Worm (Caenorhabditis elegans) whole organism, L1 larva: ENCODE data around the gene F26F2.5.

ENCODE experiments used
- C04F5.9 ChIP-seq: sonication (generic microtip); optimal IDR thresholded peaks from 2 replicates; lab custom pipeline; 2016; ENCODE audit warnings: missing genetic modification characterization, missing compliant biosample characterization
- F16B12.6 ChIP-seq: fragments of 150-350 bp; optimal IDR thresholded peaks from 2 replicates; lab custom pipeline; 2014; ENCODE audit warnings: missing biosample characterization, missing genetic modification characterization
- Y116A8C.19 ChIP-seq: sonication (generic microtip); optimal IDR thresholded peaks from 2 replicates; lab custom pipeline; 2016; ENCODE audit warnings: missing compliant biosample characterization, missing genetic modification characterization, borderline replicate concordance
- ceh-63 ChIP-seq: fragments of 200-800 bp; sonication (Bioruptor generic); optimal IDR thresholded peaks from 2 replicates; lab custom pipeline; 2018; ENCODE audit warnings: mild to moderate bottlenecking, missing genetic modification characterization, missing compliant biosample characterization
- ceh-82 ChIP-seq, 3 experiments: fragments of 150-350 bp in 1 of 3; sonication (generic microtip) in 2 of 3; optimal IDR thresholded peaks; 2 replicates each; lab custom pipeline; 2014 to 2017; ENCODE audit warnings: missing biosample characterization in 3 of 3, missing genetic modification characterization in 3 of 3
- ces-1 ChIP-seq: fragments of 150-350 bp; optimal IDR thresholded peaks from 2 replicates; lab custom pipeline; 2014; ENCODE audit warnings: missing biosample characterization, missing genetic modification reagents, missing genetic modification characterization
- dpl-1 ChIP-seq, 3 experiments: fragments of 150-350 bp in 2 of 3; sonication (generic microtip) in 1 of 3; optimal IDR thresholded peaks; 2 replicates each; lab custom pipeline; 2014 to 2017; ENCODE audit warnings: missing biosample characterization in 3 of 3, missing genetic modification characterization in 3 of 3, missing genetic modification reagents in 3 of 3
- efl-1 ChIP-seq, 4 experiments: fragments of 150-350 bp; optimal IDR thresholded peaks in 3 of 4; peaks in 1 of 4; 1 replicate in 1 of 4; 2 replicates in 3 of 4; lab custom pipeline; 2014; ENCODE audit warnings: missing biosample characterization in 2 of 4, missing genetic modification characterization in 2 of 4, missing genetic modification reagents in 2 of 4
- egl-13 ChIP-seq: sonication (generic microtip); optimal IDR thresholded peaks from 2 replicates; lab custom pipeline; 2016; ENCODE audit warnings: missing genotype, missing genetic modification reagents, missing genetic modification characterization, missing compliant biosample characterization
- egl-27 ChIP-seq, 2 experiments: fragments of 150-350 bp in 1 of 2; sonication (generic microtip); optimal IDR thresholded peaks; 3 replicates each; lab custom pipeline; 2017 to 2018; ENCODE audit warnings: missing biosample characterization in 2 of 2, missing genetic modification characterization in 2 of 2, missing genetic modification reagents in 2 of 2
- elt-2 ChIP-seq: sonication (generic microtip); optimal IDR thresholded peaks from 2 replicates; lab custom pipeline; 2016; ENCODE audit warnings: missing genetic modification characterization, mild to moderate bottlenecking, inconsistent platforms, missing compliant biosample characterization, missing genetic modification reagents
- ets-5 ChIP-seq: fragments of 200-800 bp; sonication (Bioruptor generic); IDR thresholded peaks from 2 replicates; pipeline ENCODE4 v1.3.6; 2022; ENCODE audit warnings: missing genetic modification characterization, missing compliant biosample characterization
- fkh-10 ChIP-seq: sonication (generic microtip); optimal IDR thresholded peaks from 2 replicates; lab custom pipeline; 2017; ENCODE audit warnings: missing biosample characterization, missing genetic modification reagents, missing genetic modification characterization
- fkh-4 ChIP-seq: sonication (generic microtip); optimal IDR thresholded peaks from 2 replicates; lab custom pipeline; 2016; ENCODE audit warnings: missing compliant biosample characterization, missing genetic modification characterization, borderline replicate concordance
- fkh-8 ChIP-seq: sonication (generic microtip); optimal IDR thresholded peaks from 2 replicates; lab custom pipeline; 2016; ENCODE audit warnings: mild to moderate bottlenecking, missing genetic modification characterization, missing compliant biosample characterization
- grh-1 ChIP-seq: fragments of 200-800 bp; sonication (Bioruptor generic); IDR thresholded peaks from 2 replicates; pipeline ENCODE4 v1.3.6; 2022; ENCODE audit warnings: missing genetic modification reagents, missing genetic modification characterization, missing compliant biosample characterization
- hpl-2 ChIP-seq: fragments of 150-350 bp; optimal IDR thresholded peaks from 2 replicates; lab custom pipeline; 2014; ENCODE audit warnings: missing biosample characterization, missing genetic modification reagents, missing genetic modification characterization
- irx-1 ChIP-seq: sonication (generic microtip); optimal IDR thresholded peaks from 2 replicates; lab custom pipeline; 2016; ENCODE audit warnings: missing genetic modification characterization, missing compliant biosample characterization
- isw-1 ChIP-seq: fragments of 200-800 bp; sonication (Bioruptor generic); IDR thresholded peaks from 2 replicates; pipeline ENCODE4 v1.3.6; 2022; ENCODE audit warnings: missing genetic modification characterization, missing compliant biosample characterization
- jun-1 ChIP-seq: fragments of 150-350 bp; optimal IDR thresholded peaks from 2 replicates; lab custom pipeline; 2014; ENCODE audit warnings: missing biosample characterization, missing genetic modification reagents, missing genetic modification characterization
- lin-15B ChIP-seq: fragments of 150-350 bp; sonication (generic microtip); optimal IDR thresholded peaks from 3 replicates; lab custom pipeline; 2014; ENCODE audit warnings: missing biosample characterization, missing genetic modification characterization
- lin-35 ChIP-seq, 2 experiments: fragments of 150-350 bp; optimal IDR thresholded peaks; 2 replicates each; lab custom pipeline; 2014; ENCODE audit warnings: missing biosample characterization in 2 of 2, missing genetic modification characterization in 2 of 2, missing genetic modification reagents in 2 of 2
- lsy-2 ChIP-seq, 2 experiments: fragments of 150-350 bp; optimal IDR thresholded peaks; 2 replicates each; lab custom pipeline; 2014; ENCODE audit warnings: missing biosample characterization in 2 of 2, missing genetic modification characterization in 2 of 2
- mdl-1 ChIP-seq, 2 experiments: fragments of 150-350 bp; optimal IDR thresholded peaks; 2 replicates each; lab custom pipeline; 2014 to 2017; ENCODE audit warnings: missing biosample characterization in 2 of 2, missing genetic modification characterization in 2 of 2, inconsistent platforms in 1 of 2
- mef-2 ChIP-seq: fragments of 150-350 bp; optimal IDR thresholded peaks from 2 replicates; lab custom pipeline; 2014; ENCODE audit warnings: missing biosample characterization, missing genetic modification characterization
- nhr-12 ChIP-seq: sonication (generic microtip); optimal IDR thresholded peaks from 2 replicates; lab custom pipeline; 2017; ENCODE audit warnings: missing biosample characterization, missing genetic modification characterization
- nhr-28 ChIP-seq: fragments of 150-350 bp; optimal IDR thresholded peaks from 2 replicates; lab custom pipeline; 2014; ENCODE audit warnings: missing biosample characterization, missing genetic modification characterization
- nhr-71 ChIP-seq: sonication (generic microtip); optimal IDR thresholded peaks from 2 replicates; lab custom pipeline; 2016; ENCODE audit warnings: mild to moderate bottlenecking, missing genetic modification characterization, moderate library complexity, missing compliant biosample characterization
- nhr-85 ChIP-seq: sonication (generic microtip); peaks from one replicate; lab custom pipeline; 2016; ENCODE audit warnings: missing genetic modification characterization, inconsistent platforms, missing compliant biosample characterization
- nhr-90 ChIP-seq: sonication (generic microtip); optimal IDR thresholded peaks from 2 replicates; lab custom pipeline; 2016; ENCODE audit warnings: mild to moderate bottlenecking, missing genetic modification characterization, missing compliant biosample characterization; ENCODE audit not compliant: poor library complexity
- pax-3 ChIP-seq: fragments of 200-800 bp; sonication (Bioruptor generic); optimal IDR thresholded peaks from 2 replicates; lab custom pipeline; 2018; ENCODE audit warnings: mild to moderate bottlenecking, missing genetic modification characterization, moderate library complexity, missing compliant biosample characterization
- rnt-1 ChIP-seq: sonication (generic microtip); optimal IDR thresholded peaks from 2 replicates; lab custom pipeline; 2016; ENCODE audit warnings: mild to moderate bottlenecking, missing genetic modification characterization, moderate library complexity, missing compliant biosample characterization
- snu-23 ChIP-seq: sonication (generic microtip); optimal IDR thresholded peaks from 2 replicates; lab custom pipeline; 2016; ENCODE audit warnings: missing genetic modification characterization, missing compliant biosample characterization
- sox-4 ChIP-seq: sonication (generic microtip); optimal IDR thresholded peaks from 2 replicates; lab custom pipeline; 2016; ENCODE audit warnings: missing genetic modification characterization, missing compliant biosample characterization
- sptf-1 ChIP-seq: fragments of 150-350 bp; optimal IDR thresholded peaks from 2 replicates; lab custom pipeline; 2014; ENCODE audit warnings: missing biosample characterization, missing genetic modification characterization
- sup-37 ChIP-seq: fragments of 200-800 bp; sonication (Bioruptor generic); optimal IDR thresholded peaks from 2 replicates; lab custom pipeline; 2018; ENCODE audit warnings: mild to moderate bottlenecking, missing genetic modification characterization, missing compliant biosample characterization
- unc-30 ChIP-seq: sonication (generic microtip); optimal IDR thresholded peaks from 2 replicates; lab custom pipeline; 2017; ENCODE audit warnings: missing biosample characterization, missing genetic modification characterization
- unc-98 ChIP-seq: fragments of 200-800 bp; sonication (Bioruptor generic); IDR thresholded peaks from 2 replicates; pipeline ENCODE4 v1.3.6; 2022; ENCODE audit warnings: missing genetic modification characterization, missing compliant biosample characterization
- vab-15 ChIP-seq: sonication (generic microtip); optimal IDR thresholded peaks from 2 replicates; lab custom pipeline; 2017; ENCODE audit warnings: missing genotype, mild to moderate bottlenecking, missing genetic modification characterization, missing compliant biosample characterization
- zag-1 ChIP-seq: fragments of 150-350 bp; optimal IDR thresholded peaks from 2 replicates; lab custom pipeline; 2014; ENCODE audit warnings: missing biosample characterization, missing genetic modification characterization

The F26F2.5 gene

ce11 chrV:20594746-20595145, 21.3 kb downstream of the F26F2.5 start, which contains the start of gene F26F2.10:
Gene F26F2.10 (minus strand): TSS chrV:20594846.
- TF ChIP-seq nhr-28 (tag; lab: Kevin White, UChicago) (no peak), egl-27 (tag; optimal IDR thresholded peaks at IDR 0.05; lab: Kevin White, UChicago) (no peak), lsy-2 (tag; optimal IDR thresholded peaks at IDR 0.05; lab: Kevin White, UChicago) (no peak), nhr-90 (tag; lab: Kevin White, UChicago) (no peak), nhr-85 (tag; lab: Kevin White, UChicago) (no peak), snu-23 (GFP tag; lab: Kevin White, UChicago) (no peak), fkh-10 (no peak), vab-15 (tag; lab: Kevin White, UChicago) (no peak), mef-2 (tag; lab: Kevin White, UChicago) (no peak), irx-1 (no peak)

ce11 chrV:20595653-20596052, 22.2 kb downstream of the F26F2.5 start, which contains the start of gene F26F2.11:
Gene F26F2.11 (minus strand): TSS chrV:20595753.
- TF ChIP-seq fkh-10 (no peak), lin-15B (tag; lab: Kevin White, UChicago) (no peak), unc-98 (GFP tag; lab: Robert Waterston, UW) (no peak), Y116A8C.19 (tag; lab: Kevin White, UChicago) (no peak), efl-1 (optimal IDR thresholded peaks at IDR 0.05; lab: Kevin White, UChicago) (no peak), efl-1 (GFP tag; optimal IDR thresholded peaks at IDR 0.05 in 1 of 2; lab: Kevin White, UChicago) (no peak), jun-1 (tag; lab: Kevin White, UChicago) (no peak), sox-4 (no peak), hpl-2 (no peak), elt-2 (tag; lab: Kevin White, UChicago) (no peak), zag-1 (tag; lab: Kevin White, UChicago) (no peak), sup-37 (GFP tag; lab: Kevin White, UChicago) (no peak), nhr-12 (tag; lab: Kevin White, UChicago) (no peak), grh-1 (GFP tag; lab: Robert Waterston, UW) (no peak), dpl-1 (GFP tag; optimal IDR thresholded peaks at IDR 0.05; lab: Kevin White, UChicago) (no peak), rnt-1 (tag; lab: Kevin White, UChicago) (no peak), unc-30 (no peak), ces-1 (GFP tag; lab: Kevin White, UChicago) (no peak)
- TF ChIP-seq, all 84 proteins: peak for 0

- TF ChIP-seq lin-35 (GFP tag; optimal IDR thresholded peaks at IDR 0.05; lab: Kevin White, UChicago), result no peak
- no peak for TF ChIP-seq nhr-85 (tag; lab: Kevin White, UChicago)
- TF ChIP-seq Y116A8C.19 (tag; lab: Kevin White, UChicago), result no peak
- no peak for TF ChIP-seq pax-3 (tag; lab: Kevin White, UChicago)
- no peak for TF ChIP-seq nhr-71
- no peak for TF ChIP-seq fkh-4
- TF ChIP-seq ets-5 (GFP tag; lab: Robert Waterston, UW), result no peak
- TF ChIP-seq ceh-63 (GFP tag; lab: Kevin White, UChicago), result no peak
- TF ChIP-seq fkh-8 (tag; lab: Kevin White, UChicago), result no peak
- TF ChIP-seq sptf-1 (tag; lab: Kevin White, UChicago), result no peak
- no peak for TF ChIP-seq isw-1 (GFP tag; lab: Robert Waterston, UW)
- TF ChIP-seq egl-13 (tag; lab: Kevin White, UChicago), result no peak
- TF ChIP-seq C04F5.9 (tag; lab: Kevin White, UChicago), result no peak
- TF ChIP-seq ceh-82 (tag; optimal IDR thresholded peaks at IDR 0.05; lab: Kevin White, UChicago), result no peak
- TF ChIP-seq jun-1 (tag; lab: Kevin White, UChicago), result no peak
- no peak for TF ChIP-seq mef-2 (tag; lab: Kevin White, UChicago)
- TF ChIP-seq nhr-28 (tag; lab: Kevin White, UChicago), result no peak
- no peak for TF ChIP-seq F16B12.6 (tag; lab: Kevin White, UChicago)
- TF ChIP-seq mdl-1 (tag; optimal IDR thresholded peaks at IDR 0.05; lab: Kevin White, UChicago), result no peak
- no peak for TF ChIP-seq fkh-10
These were observed 23.6 kb downstream of the F26F2.5 start, which contains the start of gene F46B3.1 for ce11 chrV:20597076-20597475. Gene F46B3.1 (minus strand): TSS chrV:20597176.
